Fruit fly (Drosophila melanogaster) whole organism, embryonic: ENCODE data around the gene CG17855.
A peak's percentile ranks its signal among the peaks of the same experiment; 100 is the strongest.

ENCODE experiments used
- ATbp ChIP-seq: fragments of 200-800 bp; sonication (Bioruptor generic); optimal IDR thresholded peaks from 2 replicates; lab custom pipeline; 2017; ENCODE audit warnings: missing biosample characterization, mild to moderate bottlenecking, missing genetic modification characterization, missing genetic modification reagents
- B-H1 ChIP-seq: fragments of 200-800 bp; sonication (Bioruptor generic); IDR thresholded peaks from 3 replicates; pipeline ENCODE4 v1.3.6; 2022; ENCODE audit warnings: missing biosample characterization, missing genetic modification characterization
- BEAF-32 ChIP-seq: fragments of 200-800 bp; sonication (Bioruptor generic); optimal IDR thresholded peaks from 3 replicates; lab custom pipeline; 2017; ENCODE audit warnings: missing biosample characterization, missing genetic modification characterization, mild to moderate bottlenecking, moderate library complexity, missing genetic modification reagents
- CG11695 ChIP-seq: fragments of 200-800 bp; sonication (Bioruptor generic); IDR thresholded peaks from 3 replicates; pipeline ENCODE4 v1.3.6; 2022; ENCODE audit warnings: missing biosample characterization, missing genetic modification characterization
- CG12219 ChIP-seq: fragments of 200-800 bp; sonication (Bioruptor generic); optimal IDR thresholded peaks from 3 replicates; lab custom pipeline; 2018; ENCODE audit warnings: missing biosample characterization, mild to moderate bottlenecking, missing genetic modification characterization
- CG13123 ChIP-seq: fragments of 200-800 bp; sonication (Bioruptor generic); optimal IDR thresholded peaks from 2 replicates; lab custom pipeline; 2016; ENCODE audit warnings: missing biosample characterization, missing genetic modification characterization
- CG14441 ChIP-seq: fragments of 200-800 bp; sonication (Bioruptor generic); IDR thresholded peaks from 2 replicates; pipeline ENCODE4 v1.3.6; 2022; ENCODE audit warnings: missing biosample characterization, missing genetic modification characterization
- CG14667 ChIP-seq: fragments of 200-800 bp; sonication (Bioruptor generic); IDR thresholded peaks from 2 replicates; pipeline ENCODE4 v1.3.6; 2022; ENCODE audit warnings: missing biosample characterization, missing genetic modification characterization
- CG14710 ChIP-seq: fragments of 200-800 bp; sonication (Bioruptor generic); optimal IDR thresholded peaks from 3 replicates; lab custom pipeline; 2019; ENCODE audit warnings: missing biosample characterization, mild to moderate bottlenecking, missing genetic modification characterization, moderate library complexity
- CG15601 ChIP-seq: fragments of 200-800 bp; sonication (Bioruptor generic); optimal IDR thresholded peaks from 3 replicates; lab custom pipeline; 2019; ENCODE audit warnings: missing biosample characterization, mild to moderate bottlenecking, missing genetic modification characterization, moderate library complexity
- CG1602 ChIP-seq: fragments of 200-800 bp; sonication (Bioruptor generic); optimal IDR thresholded peaks from 3 replicates; lab custom pipeline; 2016; ENCODE audit warnings: missing biosample characterization, missing genetic modification characterization
- CG1603 ChIP-seq: fragments of 200-800 bp; sonication (Bioruptor generic); optimal IDR thresholded peaks from 2 replicates; lab custom pipeline; 2019; ENCODE audit warnings: missing biosample characterization, mild to moderate bottlenecking, missing genetic modification characterization, moderate library complexity
- CG16863 ChIP-seq: fragments of 200-800 bp; sonication (Bioruptor generic); optimal IDR thresholded peaks from 3 replicates; lab custom pipeline; 2016; ENCODE audit warnings: missing biosample characterization, missing genetic modification characterization
- CG17328 ChIP-seq: fragments of 200-800 bp; sonication (Bioruptor generic); IDR thresholded peaks from 2 replicates; pipeline ENCODE4 v1.3.6; 2022; ENCODE audit warnings: missing biosample characterization, missing genetic modification characterization
- CG17361 ChIP-seq: fragments of 200-800 bp; sonication (Bioruptor generic); IDR thresholded peaks from 3 replicates; pipeline ENCODE4 v1.3.6; 2022; ENCODE audit warnings: missing biosample characterization, missing genetic modification characterization
- CG18476 ChIP-seq: fragments of 200-800 bp; sonication (Bioruptor generic); optimal IDR thresholded peaks from 2 replicates; lab custom pipeline; 2016; ENCODE audit warnings: missing biosample characterization, mild to moderate bottlenecking, missing genetic modification characterization
- CG18599 ChIP-seq: fragments of 200-800 bp; sonication (Bioruptor generic); optimal IDR thresholded peaks from 3 replicates; lab custom pipeline; 2017; ENCODE audit warnings: missing biosample characterization, missing genetic modification characterization, mild to moderate bottlenecking, moderate library complexity, missing genetic modification reagents
- CG18619 ChIP-seq: fragments of 200-800 bp; sonication (Bioruptor generic); optimal IDR thresholded peaks from 3 replicates; lab custom pipeline; 2017; ENCODE audit warnings: missing biosample characterization, mild to moderate bottlenecking, missing genetic modification characterization
- CG30020 ChIP-seq: fragments of 200-800 bp; optimal IDR thresholded peaks from 2 replicates; lab custom pipeline; 2019; ENCODE audit warnings: missing biosample characterization, mild to moderate bottlenecking, missing genetic modification characterization, moderate library complexity
- CG3838 ChIP-seq: fragments of 200-800 bp; sonication (Bioruptor generic); optimal IDR thresholded peaks from 3 replicates; lab custom pipeline; 2016; ENCODE audit warnings: missing biosample characterization, missing genetic modification characterization
- CG6854 ChIP-seq: fragments of 200-800 bp; sonication (Bioruptor generic); optimal IDR thresholded peaks from 3 replicates; lab custom pipeline; 2017; ENCODE audit warnings: missing biosample characterization, mild to moderate bottlenecking, missing genetic modification characterization
- Dek ChIP-seq: fragments of 200-800 bp; sonication (Bioruptor generic); optimal IDR thresholded peaks from 3 replicates; lab custom pipeline; 2019; ENCODE audit warnings: missing biosample characterization, mild to moderate bottlenecking, missing genetic modification characterization, moderate library complexity
- Dfd ChIP-seq, 2 experiments: fragments of >200 bp; optimal IDR thresholded peaks; 2 replicates each; lab custom pipeline; 2017; ENCODE audit warnings: missing biosample characterization in 2 of 2, missing genetic modification characterization in 2 of 2
- Doc3 ChIP-seq: fragments of 200-800 bp; sonication (Bioruptor generic); IDR thresholded peaks from 3 replicates; pipeline ENCODE4 v1.3.6; 2022; ENCODE audit warnings: missing biosample characterization, missing genetic modification characterization; ENCODE audit not compliant: partially characterized antibody
- HHEX ChIP-seq: fragments of 200-800 bp; sonication (Bioruptor generic); optimal IDR thresholded peaks from 3 replicates; lab custom pipeline; 2017; ENCODE audit warnings: missing biosample characterization, mild to moderate bottlenecking, missing genetic modification characterization, missing genetic modification reagents
- HLH4C ChIP-seq: fragments of 200-800 bp; sonication (Bioruptor generic); IDR thresholded peaks from 3 replicates; pipeline ENCODE4 v1.3.6; 2022; ENCODE audit warnings: missing biosample characterization, missing genetic modification characterization; ENCODE audit not compliant: partially characterized antibody
- Mes4 ChIP-seq: fragments of 200-800 bp; sonication (Bioruptor generic); optimal IDR thresholded peaks from 2 replicates; lab custom pipeline; 2016; ENCODE audit warnings: missing biosample characterization, missing genetic modification characterization
- Neu2 ChIP-seq: fragments of 200-800 bp; sonication (Bioruptor generic); optimal IDR thresholded peaks from 3 replicates; lab custom pipeline; 2016; ENCODE audit warnings: missing biosample characterization, missing genetic modification characterization, borderline replicate concordance
- NfI ChIP-seq: fragments of 200-800 bp; sonication (Bioruptor generic); optimal IDR thresholded peaks from 3 replicates; lab custom pipeline; 2018; ENCODE audit warnings: missing biosample characterization, mild to moderate bottlenecking, missing genetic modification characterization, moderate library complexity
- Sin3A ChIP-seq: fragments of >200 bp; optimal IDR thresholded peaks from 2 replicates; lab custom pipeline; 2018
- Sox100B ChIP-seq: fragments of 200-800 bp; sonication (Bioruptor generic); optimal IDR thresholded peaks from 3 replicates; lab custom pipeline; 2018; ENCODE audit warnings: missing biosample characterization, mild to moderate bottlenecking, missing genetic modification characterization
- ara ChIP-seq: fragments of 200-800 bp; sonication (Bioruptor generic); IDR thresholded peaks from 2 replicates; pipeline ENCODE4 v1.3.6; 2022; ENCODE audit warnings: missing biosample characterization, missing genetic modification characterization
- cas ChIP-seq: fragments of 200-800 bp; sonication (Bioruptor generic); IDR thresholded peaks from 2 replicates; pipeline ENCODE4 v1.3.6; 2022; ENCODE audit warnings: missing biosample characterization, missing genetic modification characterization
- ci ChIP-seq: fragments of 200-800 bp; sonication (Bioruptor generic); IDR thresholded peaks from 3 replicates; pipeline ENCODE4 v1.3.6; 2022; ENCODE audit warnings: missing biosample characterization, missing genetic modification characterization
- dati ChIP-seq: fragments of 200-800 bp; sonication (Bioruptor generic); IDR thresholded peaks from 2 replicates; pipeline ENCODE4 v1.3.6; 2022; ENCODE audit warnings: missing biosample characterization, missing genetic modification characterization
- dmrt99B ChIP-seq: fragments of 200-800 bp; sonication (Bioruptor generic); optimal IDR thresholded peaks from 2 replicates; lab custom pipeline; 2018; ENCODE audit warnings: missing biosample characterization, mild to moderate bottlenecking, missing genetic modification characterization, moderate library complexity
- fru ChIP-seq: fragments of >200 bp; optimal IDR thresholded peaks from 2 replicates; lab custom pipeline; 2017
- gro ChIP-seq: fragments of 200-800 bp; sonication (Bioruptor generic); optimal IDR thresholded peaks from 2 replicates; lab custom pipeline; 2016; ENCODE audit warnings: missing biosample characterization, missing genetic modification characterization
- insv ChIP-seq, 2 experiments: fragments of 200-800 bp; sonication (Bioruptor generic); optimal IDR thresholded peaks; 3 replicates each; lab custom pipeline; 2016 to 2018; ENCODE audit warnings: missing biosample characterization in 2 of 2, missing genetic modification characterization in 2 of 2
- nmo ChIP-seq: fragments of 200-800 bp; sonication (Bioruptor generic); optimal IDR thresholded peaks from 2 replicates; lab custom pipeline; 2018; ENCODE audit warnings: missing biosample characterization, mild to moderate bottlenecking, missing genetic modification characterization, moderate library complexity
- pan ChIP-seq, 4 experiments: fragments of >200 bp in 3 of 4; fragments of 200-800 bp in 1 of 4; sonication (Bioruptor generic) in 1 of 4; optimal IDR thresholded peaks in 3 of 4; IDR thresholded peaks in 1 of 4; 2 replicates each; pipeline versions ENCODE4 v1.3.6 to Lab custom; 2017 to 2022; ENCODE audit warnings: missing biosample characterization in 2 of 4, missing genetic modification characterization in 2 of 4, mixed read lengths in 1 of 4
- pho ChIP-seq: fragments of 200-800 bp; sonication (Bioruptor generic); optimal IDR thresholded peaks from 2 replicates; lab custom pipeline; 2016; ENCODE audit warnings: missing biosample characterization, missing genetic modification characterization
- pros ChIP-seq: fragments of 200-800 bp; sonication (Bioruptor generic); optimal IDR thresholded peaks from 3 replicates; lab custom pipeline; 2019; ENCODE audit warnings: missing biosample characterization, mild to moderate bottlenecking, missing genetic modification characterization, moderate library complexity
- schlank ChIP-seq: fragments of 200-800 bp; sonication (Bioruptor generic); optimal IDR thresholded peaks from 2 replicates; lab custom pipeline; 2018; ENCODE audit warnings: missing biosample characterization, mild to moderate bottlenecking, missing genetic modification characterization
- scrt ChIP-seq: fragments of 200-800 bp; sonication (Bioruptor generic); optimal IDR thresholded peaks from 2 replicates; lab custom pipeline; 2018; ENCODE audit warnings: missing biosample characterization, mild to moderate bottlenecking, missing genetic modification characterization, moderate library complexity
- sd ChIP-seq: fragments of 200-800 bp; sonication (Bioruptor generic); optimal IDR thresholded peaks from 3 replicates; lab custom pipeline; 2018; ENCODE audit warnings: missing biosample characterization, mild to moderate bottlenecking, missing genetic modification characterization, moderate library complexity
- tna ChIP-seq: fragments of 200-800 bp; sonication (Bioruptor generic); IDR thresholded peaks from 2 replicates; pipeline ENCODE4 v1.3.6; 2022; ENCODE audit warnings: missing biosample characterization, missing genetic modification characterization; ENCODE audit not compliant: partially characterized antibody
- tup ChIP-seq: fragments of 200-800 bp; sonication (Bioruptor generic); optimal IDR thresholded peaks from 2 replicates; lab custom pipeline; 2016; ENCODE audit warnings: missing biosample characterization, mild to moderate bottlenecking, missing genetic modification characterization, moderate library complexity
- vvl ChIP-seq: fragments of 200-800 bp; sonication (Bioruptor generic); IDR thresholded peaks from 2 replicates; pipeline ENCODE4 v1.3.6; 2022; ENCODE audit warnings: missing biosample characterization, missing genetic modification characterization

The CG17855 gene

dm6 chr2L:9502786-9503443 is 37.4 kb upstream of the CG17855 start (continued):
- TF ChIP-seq B-H1 (GFP tag; lab: Robert Waterston, UW) (peak; percentile 71; the same call in 2 of the 3 replicates), Doc3 (no peak), Mes4 (GFP tag; lab: Kevin White, UChicago) (no peak), CG15601 (tag; lab: Kevin White, UChicago) (peak; percentile 63), CG18599 (GFP tag; lab: Kevin White, UChicago) (peak; percentile 65), pho (peak; percentile 41), schlank (no peak), CG16863 (GFP tag; lab: Kevin White, UChicago) (peak; percentile 44), pros (no peak), sd (tag; lab: Kevin White, UChicago) (peak; percentile 80), nmo (peak; percentile 58), ci (peak; percentile 94), CG13123 (GFP tag; lab: Kevin White, UChicago) (peak; percentile 15), scrt (peak; percentile 26), CG14667 (no peak; the same call in 1 of the 2 replicates), NfI (GFP tag; lab: Kevin White, UChicago) (peak; percentile 35), ATbp (GFP tag; lab: Kevin White, UChicago) (peak; percentile 75), CG17361 (GFP tag; lab: Robert Waterston, UW) (peak; percentile 46; the same call in 1 of the 3 replicates), dati (GFP tag; lab: Robert Waterston, UW) (no peak), tna (GFP tag; lab: Robert Waterston, UW) (no peak), HLH4C (no peak), Dek (peak; percentile 66), HHEX (GFP tag; lab: Kevin White, UChicago) (peak; percentile 44), CG14710 (tag; lab: Kevin White, UChicago) (no peak), Sox100B (peak; percentile 67), dmrt99B (peak; percentile 76), BEAF-32 (GFP tag; lab: Kevin White, UChicago) (no peak), vvl (peak; percentile 91), CG1603 (tag; lab: Kevin White, UChicago) (no peak), CG12219 (GFP tag; lab: Kevin White, UChicago) (peak; percentile 46), Dfd (GFP tag; optimal IDR thresholded peaks at IDR 0.05; lab: Kevin White, UChicago) (no peak), CG3838 (GFP tag; lab: Kevin White, UChicago) (no peak), pan (optimal IDR thresholded peaks at IDR 0.05; lab: Kevin White, UChicago) (no peak), pan (GFP tag; optimal IDR thresholded peaks at IDR 0.05 in 1 of 2, IDR thresholded peaks at IDR 0.05 in 1 of 2) (peak in 1 of 2 experiments; percentile 89), fru (no peak), Sin3A (lab: Kevin White, UChicago) (no peak), insv (GFP tag; optimal IDR thresholded peaks at IDR 0.05; lab: Kevin White, UChicago) (no peak), CG6854 (GFP tag; lab: Kevin White, UChicago) (peak; percentile 5), Neu2 (GFP tag; lab: Kevin White, UChicago) (no peak), CG17328 (GFP tag; lab: Robert Waterston, UW) (peak; percentile 80), gro (GFP tag; lab: Kevin White, UChicago) (no peak), CG1602 (peak; percentile 54), CG11695 (GFP tag; lab: Robert Waterston, UW) (peak; percentile 82), CG18619 (GFP tag; lab: Kevin White, UChicago) (peak; percentile 59), CG30020 (tag; lab: Kevin White, UChicago) (no peak), ara (peak; percentile 72), tup (GFP tag; lab: Kevin White, UChicago) (peak; percentile 26), cas (GFP tag; lab: Robert Waterston, UW) (peak; percentile 53; the same call in 1 of the 2 replicates), CG18476 (GFP tag; lab: Kevin White, UChicago) (peak; percentile 38), CG14441 (GFP tag; lab: Robert Waterston, UW) (peak; percentile 88)
